Worm (Caenorhabditis elegans) whole organism, L1 larva: Measurements from ENCODE around the gene Y38F2AL.12.

Experiments
- blmp-1 ChIP-seq: fragments of 150-350 bp; optimal IDR thresholded peaks from 2 replicates; lab custom pipeline; 2014; ENCODE audit warnings: missing biosample characterization, missing genetic modification characterization
- ceh-82 ChIP-seq, 3 experiments: fragments of 150-350 bp in 1 of 3; sonication (generic microtip) in 2 of 3; optimal IDR thresholded peaks; 2 replicates each; lab custom pipeline; 2014 to 2017; ENCODE audit warnings: missing biosample characterization in 3 of 3, missing genetic modification characterization in 3 of 3
- dsc-1 ChIP-seq: sonication (generic microtip); optimal IDR thresholded peaks from 2 replicates; lab custom pipeline; 2016; ENCODE audit warnings: mild to moderate bottlenecking, missing genetic modification characterization, missing compliant biosample characterization
- hlh-17 ChIP-seq: fragments of 200-800 bp; sonication (Bioruptor generic); optimal IDR thresholded peaks from 2 replicates; lab custom pipeline; 2018; ENCODE audit warnings: missing genetic modification characterization, mild to moderate bottlenecking, missing compliant biosample characterization, moderate library complexity, borderline replicate concordance
- irx-1 ChIP-seq: sonication (generic microtip); optimal IDR thresholded peaks from 2 replicates; lab custom pipeline; 2016; ENCODE audit warnings: missing genetic modification characterization, missing compliant biosample characterization
- mef-2 ChIP-seq: fragments of 150-350 bp; optimal IDR thresholded peaks from 2 replicates; lab custom pipeline; 2014; ENCODE audit warnings: missing biosample characterization, missing genetic modification characterization
- nhr-12 ChIP-seq: sonication (generic microtip); optimal IDR thresholded peaks from 2 replicates; lab custom pipeline; 2017; ENCODE audit warnings: missing biosample characterization, missing genetic modification characterization
- nhr-19 ChIP-seq: fragments of 200-800 bp; sonication (Bioruptor generic); conservative IDR thresholded peaks from 2 replicates; pipeline ENCODE4 v1.3.6; 2022; ENCODE audit warnings: missing genetic modification characterization, missing compliant biosample characterization
- snpc-4 ChIP-seq: fragments of 150-350 bp; optimal IDR thresholded peaks from 2 replicates; lab custom pipeline; 2014; ENCODE audit warnings: missing biosample characterization, missing genetic modification characterization
- sox-4 ChIP-seq: sonication (generic microtip); optimal IDR thresholded peaks from 2 replicates; lab custom pipeline; 2016; ENCODE audit warnings: missing genetic modification characterization, missing compliant biosample characterization
- ztf-11 ChIP-seq, 2 experiments: sonication (generic microtip); optimal IDR thresholded peaks; 2 replicates each; lab custom pipeline; 2016 to 2017; ENCODE audit warnings: missing genetic modification characterization in 2 of 2, missing biosample characterization in 1 of 2, missing compliant biosample characterization in 1 of 2

Gene Y38F2AL.12

ce11 chrIV:2348862-2349321 lies 32.5 kb downstream of the Y38F2AL.12 start, which contains the start of the genes ppgn-1 and tftc-1 (continued):
- no peak for TF ChIP-seq hlh-17 (GFP tag; lab: Kevin White, UChicago)
- peak; percentile 13 to 88 (median 56) for TF ChIP-seq ceh-82 (tag; optimal IDR thresholded peaks at IDR 0.05; lab: Kevin White, UChicago)
- TF ChIP-seq ztf-11 (tag; optimal IDR thresholded peaks at IDR 0.05; lab: Kevin White, UChicago): peak in 1 of 2 experiments; percentile 33
- no peak for TF ChIP-seq nhr-12 (tag; lab: Kevin White, UChicago)
- peak; percentile 78 for TF ChIP-seq dsc-1
- peak; percentile 51 for TF ChIP-seq snpc-4 (tag; lab: Kevin White, UChicago)
- peak; percentile 71 for TF ChIP-seq irx-1 (tag; lab: Kevin White, UChicago)
- peak; percentile 58 for TF ChIP-seq sox-4 (tag; lab: Kevin White, UChicago)
- no peak for TF ChIP-seq mef-2 (tag; lab: Kevin White, UChicago)
- TF ChIP-seq nhr-19 (GFP tag; lab: Robert Waterston, UW): peak; percentile 70
- peak; percentile 55 for TF ChIP-seq blmp-1
